Worm (Caenorhabditis elegans): ENCODE measurements around the gene dec-7.

DNA sequence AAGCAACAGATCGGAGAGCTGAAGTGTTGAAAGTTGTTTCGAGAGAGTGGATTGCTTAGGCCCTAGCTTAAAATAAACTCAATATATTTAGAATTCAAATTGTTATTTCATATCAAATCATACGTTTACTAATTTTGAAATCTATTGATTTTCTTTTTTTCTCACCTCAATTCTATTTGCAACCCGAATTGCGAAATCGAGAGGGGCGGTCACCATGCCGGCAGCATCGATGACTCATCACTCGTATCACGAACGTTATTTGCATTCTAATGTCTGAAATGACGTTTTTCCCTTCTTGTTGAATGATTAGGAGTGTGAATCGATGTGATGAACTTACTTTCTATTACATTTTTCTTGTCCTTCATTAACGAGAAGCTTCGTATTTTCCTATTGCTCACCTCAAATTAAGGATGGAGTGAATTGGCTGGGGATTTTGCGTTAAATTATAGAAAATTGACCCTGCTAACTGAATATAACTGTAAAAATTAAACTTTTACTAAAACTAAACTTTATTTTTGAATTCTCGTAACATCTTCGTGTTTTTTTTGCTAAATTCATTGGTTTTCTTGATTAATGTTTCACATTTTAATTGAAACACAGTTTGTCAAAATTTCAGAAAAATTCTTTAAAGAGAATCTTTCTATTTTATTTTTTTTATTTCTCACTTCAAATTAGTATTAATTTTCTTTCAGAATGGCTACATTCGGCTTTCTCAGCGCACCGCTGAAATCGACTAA is 24.6 kb downstream of the dec-7 start, which contains the start of gene alx-1:
- TF ChIP-seq nhr-11 (tag; optimal IDR thresholded peaks at IDR 0.05) (no peak), hlh-30 (tag; optimal IDR thresholded peaks at IDR 0.05; ENCODE audit: insufficient read depth) (no peak), ama-1 (optimal IDR thresholded peaks at IDR 0.05) (no peak), elt-2 (tag; optimal IDR thresholded peaks at IDR 0.05) (no peak)

Measured in whole organism, late embryonic.